Fruit fly (Drosophila melanogaster): ENCODE results near the gene Raf.

Gene Raf

DNA sequence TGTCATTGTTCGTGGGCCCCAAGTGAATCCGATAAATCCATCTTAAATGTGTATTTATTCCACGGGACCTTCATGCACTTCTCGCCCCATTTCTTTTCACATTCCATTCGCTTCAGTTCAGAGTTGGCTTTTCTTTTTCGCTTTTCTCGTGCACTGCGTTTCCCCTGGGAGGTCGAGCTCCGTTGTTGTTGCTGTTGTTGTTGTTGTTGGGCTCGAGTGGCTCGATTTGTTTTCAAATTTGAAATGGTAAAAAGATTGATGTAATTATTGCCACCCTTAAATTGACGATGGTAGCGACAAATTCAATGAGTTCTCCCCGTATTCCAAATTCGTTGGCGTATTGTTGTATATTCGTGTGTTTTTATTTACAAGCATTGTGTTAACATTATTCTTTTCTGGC, 25.6 kb downstream of the Raf start:
- TF ChIP-seq svp (GFP tag) (peak; percentile 10), vri (GFP tag; optimal IDR thresholded peaks at IDR 0.05) (no peak), salr (GFP tag; optimal IDR thresholded peaks at IDR 0.05) (no peak)

DNA sequence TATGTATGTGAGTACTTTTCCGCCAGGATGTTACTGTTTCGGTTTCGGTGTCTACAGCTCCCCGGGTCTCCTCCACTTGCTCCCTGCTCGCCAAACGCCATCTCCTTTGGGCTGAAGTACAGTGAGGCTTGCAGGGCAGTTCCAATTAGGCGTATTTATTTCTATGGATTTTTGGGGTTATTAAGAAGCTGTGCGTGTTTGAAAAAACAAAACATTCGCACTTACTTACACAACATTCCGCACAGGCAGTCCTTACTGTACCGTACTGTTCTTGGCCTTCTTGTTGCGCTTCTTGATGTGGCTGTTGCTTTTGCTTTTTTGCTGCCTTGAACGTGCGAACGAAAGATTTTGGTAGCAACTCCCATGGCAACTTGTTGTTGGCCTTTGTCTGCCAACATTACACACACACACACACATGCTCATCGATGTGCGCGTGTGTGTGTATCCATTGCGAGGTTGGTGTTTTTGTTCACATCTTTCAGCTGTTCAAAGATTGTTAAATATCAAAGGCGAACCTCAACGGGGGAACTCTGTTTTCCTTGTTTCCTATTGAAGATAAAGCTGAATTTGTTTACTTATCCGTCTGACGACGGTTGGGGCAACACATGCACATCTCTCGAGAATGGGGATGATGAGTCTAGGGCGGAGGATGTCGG, 26.8 kb downstream of the Raf start:
- peak; percentile 94 for TF ChIP-seq CG6792 (GFP tag; optimal IDR thresholded peaks at IDR 0.05)
- peak; percentile 85 for TF ChIP-seq Eip75B (GFP tag; optimal IDR thresholded peaks at IDR 0.05)
- TF ChIP-seq Hr38 (GFP tag; optimal IDR thresholded peaks at IDR 0.05) = no peak
- TF ChIP-seq Hr39 (GFP tag; optimal IDR thresholded peaks at IDR 0.05) = peak; percentile 98
- peak; percentile 77 for TF ChIP-seq net (GFP tag; optimal IDR thresholded peaks at IDR 0.05)
- no peak for TF ChIP-seq dac (GFP tag; optimal IDR thresholded peaks at IDR 0.05)
- peak; percentile 79 for TF ChIP-seq CG8319 (GFP tag; optimal IDR thresholded peaks at IDR 0.05)
- TF ChIP-seq CG9139 (GFP tag; optimal IDR thresholded peaks at IDR 0.05) = peak; percentile 76
- peak; percentile 95 for TF ChIP-seq CG6163 (GFP tag; IDR thresholded peaks at IDR 0.05)
- peak; percentile 59 for TF ChIP-seq fkh (GFP tag; optimal IDR thresholded peaks at IDR 0.05)
- TF ChIP-seq Hr4 (GFP tag; optimal IDR thresholded peaks at IDR 0.05) = peak; percentile 13
- peak; percentile 87 for TF ChIP-seq Ets96B (tag; optimal IDR thresholded peaks at IDR 0.05)
- peak; percentile 90 to 93 for TF ChIP-seq ss (GFP tag; optimal IDR thresholded peaks at IDR 0.05)
- TF ChIP-seq CG1621 (tag; optimal IDR thresholded peaks at IDR 0.05) = peak; percentile 92
- TF ChIP-seq Lpt (GFP tag; optimal IDR thresholded peaks at IDR 0.05) = peak; percentile 65
- TF ChIP-seq CG10669 (GFP tag; optimal IDR thresholded peaks at IDR 0.05) = peak; percentile 87
- TF ChIP-seq spab (GFP tag; optimal IDR thresholded peaks at IDR 0.05) = peak; percentile 85
- peak; percentile 88 for TF ChIP-seq dsx (GFP tag; optimal IDR thresholded peaks at IDR 0.05; ENCODE audit: poor library complexity, severe bottlenecking)
- TF ChIP-seq salr (GFP tag; optimal IDR thresholded peaks at IDR 0.05) = peak; percentile 44 to 90
- TF ChIP-seq Sox102F (GFP tag; optimal IDR thresholded peaks at IDR 0.05) = peak; percentile 96
- TF ChIP-seq CG4318 (GFP tag; optimal IDR thresholded peaks at IDR 0.05) = no peak
- peak; percentile 83 for TF ChIP-seq CG8632 (GFP tag; optimal IDR thresholded peaks at IDR 0.05)
- TF ChIP-seq Sox15 (GFP tag; optimal IDR thresholded peaks at IDR 0.05) = peak; percentile 84
- TF ChIP-seq Smox (GFP tag; optimal IDR thresholded peaks at IDR 0.05) = peak; percentile 96
- peak; percentile 67 for TF ChIP-seq eg (GFP tag; IDR thresholded peaks at IDR 0.05)
- TF ChIP-seq Ets21C (GFP tag; optimal IDR thresholded peaks at IDR 0.05) = peak; percentile 96
- peak; percentile 94 for TF ChIP-seq vri (GFP tag; optimal IDR thresholded peaks at IDR 0.05)
- peak; percentile 91 for TF ChIP-seq fd59A (GFP tag; optimal IDR thresholded peaks at IDR 0.05)
- TF ChIP-seq CG8119 (GFP tag; IDR thresholded peaks at IDR 0.05) = peak; percentile 59; the same call in 2 of the 3 replicates
- TF ChIP-seq CG6276 (GFP tag; optimal IDR thresholded peaks at IDR 0.05) = peak; percentile 14
- peak; percentile 93 for TF ChIP-seq CG11902 (GFP tag; optimal IDR thresholded peaks at IDR 0.05)
- TF ChIP-seq esn (GFP tag; optimal IDR thresholded peaks at IDR 0.05) = peak; percentile 97
- peak; percentile 96 for TF ChIP-seq topi (GFP tag; optimal IDR thresholded peaks at IDR 0.05)
- TF ChIP-seq CG32006 (GFP tag; optimal IDR thresholded peaks at IDR 0.05) = peak; percentile 45
- TF ChIP-seq CG3919 (GFP tag; optimal IDR thresholded peaks at IDR 0.05) = peak; percentile 91
- peak; percentile 91 for TF ChIP-seq acj6 (GFP tag; optimal IDR thresholded peaks at IDR 0.05)
- TF ChIP-seq CG15336 (GFP tag; IDR thresholded peaks at IDR 0.05) = peak; percentile 68
- peak; percentile 98 for TF ChIP-seq CG31627 (GFP tag; optimal IDR thresholded peaks at IDR 0.05)
- TF ChIP-seq cyc (GFP tag; optimal IDR thresholded peaks at IDR 0.05) = peak; percentile 98
- TF ChIP-seq Met (GFP tag; optimal IDR thresholded peaks at IDR 0.05) = peak; percentile 96
- peak; percentile 82 for TF ChIP-seq CG6808 (GFP tag; optimal IDR thresholded peaks at IDR 0.05)
- TF ChIP-seq Blimp-1 (GFP tag; optimal IDR thresholded peaks at IDR 0.05) = peak; percentile 85
- peak; percentile 71 for TF ChIP-seq Gug (GFP tag; IDR thresholded peaks at IDR 0.05)
- TF ChIP-seq CG3032 (tag; optimal IDR thresholded peaks at IDR 0.05) = peak; percentile 82
- TF ChIP-seq CG10631 (GFP tag; optimal IDR thresholded peaks at IDR 0.05) = peak; percentile 91
- TF ChIP-seq CG11294 (GFP tag; IDR thresholded peaks at IDR 0.05) = no peak
- TF ChIP-seq OdsH (GFP tag; optimal IDR thresholded peaks at IDR 0.05) = peak; percentile 88
